Worm (Caenorhabditis elegans): Measurements from ENCODE around the gene dap-3.

- no peak for TF ChIP-seq elt-2 (tag; optimal IDR thresholded peaks at IDR 0.05)
- no peak for TF ChIP-seq ceh-6 (GFP tag; optimal IDR thresholded peaks at IDR 0.05)
These were observed 14.5 kb upstream of the dap-3 start for ce11 chrII:10566458-10566857.
